Fruit fly (Drosophila melanogaster): ENCODE results near the gene CG4459.
A peak's percentile ranks its signal among the peaks of the same experiment; 100 is the strongest.

Gene CG4459

DNA sequence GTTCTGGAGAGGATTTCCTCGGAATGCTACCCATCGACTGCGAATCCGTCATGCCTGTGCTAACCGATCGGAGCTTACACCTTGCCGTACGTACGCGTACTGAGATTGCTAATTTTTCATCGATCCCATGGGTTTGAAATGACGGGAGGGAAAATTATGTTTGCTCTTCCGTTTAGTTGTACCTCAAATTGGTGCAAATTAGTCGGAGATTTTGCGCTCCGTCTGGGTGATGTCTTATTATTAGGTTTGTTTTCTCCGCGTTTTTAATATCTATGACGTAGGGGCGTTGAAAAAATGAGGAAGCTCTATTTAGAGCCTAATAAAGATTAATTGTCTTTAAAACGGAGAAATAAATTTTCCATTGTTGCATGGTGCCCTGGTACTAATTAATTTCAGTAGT, at the start of gene CG4459:
CG4459 (minus strand) TSS at position 101 of the 400 bp plus-strand sequence.
- TF ChIP-seq noc (tag; optimal IDR thresholded peaks at IDR 0.05) = no peak

- no peak for TF ChIP-seq noc (tag; optimal IDR thresholded peaks at IDR 0.05)
Measured at dm6 chr3R:19972598-19972997, 44.2 kb upstream of the CG4459 start, which contains the start of gene CG31213. TSS of gene CG31213 (plus strand) at chr3R:19972898.

- TF ChIP-seq noc (tag; optimal IDR thresholded peaks at IDR 0.05) = no peak
Measured at dm6 chr3R:19968695-19969094, 40.3 kb upstream of the CG4459 start.

dm6 chr3R:19948143-19948542, 19.7 kb upstream of the CG4459 start, which contains the start of gene CG4783:
TSS of gene CG4783 (plus strand) at chr3R:19948443.
- no peak for TF ChIP-seq noc (tag; optimal IDR thresholded peaks at IDR 0.05)

DNA sequence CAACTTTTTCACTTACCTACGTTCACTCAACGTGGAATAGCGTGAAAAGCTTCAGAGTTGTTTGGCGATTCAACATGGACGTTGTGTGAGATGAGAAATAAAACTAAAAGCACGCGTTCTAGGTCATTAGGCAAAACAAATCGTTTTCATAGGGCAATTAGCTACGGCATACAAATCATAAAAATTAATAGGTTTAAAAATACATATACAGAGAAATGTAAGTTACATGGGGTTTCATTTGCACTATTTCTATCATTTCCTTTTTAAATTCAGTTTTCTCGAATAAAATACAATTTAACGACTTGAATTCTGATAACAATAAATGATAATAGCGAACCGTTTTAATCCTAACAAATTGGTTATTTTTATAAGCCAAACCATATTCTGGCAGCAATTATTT, 13.9 kb upstream of the CG4459 start, which contains the start of gene CG46042:
CG46042 (minus strand) TSS at position 101 of the 400 bp plus-strand sequence.
- no peak for TF ChIP-seq noc (tag; optimal IDR thresholded peaks at IDR 0.05)

DNA sequence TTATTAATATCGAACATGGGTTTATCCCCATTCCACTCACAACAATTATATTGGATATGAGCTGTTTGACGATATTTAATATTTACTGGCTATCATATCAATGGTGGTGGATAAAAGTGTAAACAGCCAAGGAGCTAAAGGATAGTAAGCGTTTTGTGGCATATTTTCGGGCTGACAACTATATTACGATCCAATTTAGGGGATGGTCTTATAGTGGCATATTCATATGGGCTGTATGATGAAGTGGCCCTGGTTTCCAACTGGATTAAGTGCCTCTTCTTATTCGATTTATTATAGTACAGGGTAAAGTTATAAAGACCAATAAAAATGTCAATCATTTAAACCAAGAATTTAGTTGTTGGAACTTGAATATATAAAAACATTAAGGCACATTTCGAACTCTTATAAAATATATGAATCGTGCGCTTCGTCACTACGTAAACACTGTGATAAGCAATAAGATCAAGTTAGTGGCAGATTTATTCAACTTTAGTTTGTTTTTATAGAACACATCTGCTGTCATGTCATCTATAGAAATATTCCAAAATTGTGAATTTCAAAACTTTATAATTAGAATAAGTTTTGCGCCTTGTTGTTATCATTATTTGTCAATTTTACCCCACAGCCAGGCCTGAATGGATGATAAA, 10.6 kb upstream of the CG4459 start:
- TF ChIP-seq noc (tag; optimal IDR thresholded peaks at IDR 0.05) = no peak

dm6 chr3R:19935777-19936125, 7.3 kb upstream of the CG4459 start:
- TF ChIP-seq noc (tag; optimal IDR thresholded peaks at IDR 0.05) = no peak

DNA sequence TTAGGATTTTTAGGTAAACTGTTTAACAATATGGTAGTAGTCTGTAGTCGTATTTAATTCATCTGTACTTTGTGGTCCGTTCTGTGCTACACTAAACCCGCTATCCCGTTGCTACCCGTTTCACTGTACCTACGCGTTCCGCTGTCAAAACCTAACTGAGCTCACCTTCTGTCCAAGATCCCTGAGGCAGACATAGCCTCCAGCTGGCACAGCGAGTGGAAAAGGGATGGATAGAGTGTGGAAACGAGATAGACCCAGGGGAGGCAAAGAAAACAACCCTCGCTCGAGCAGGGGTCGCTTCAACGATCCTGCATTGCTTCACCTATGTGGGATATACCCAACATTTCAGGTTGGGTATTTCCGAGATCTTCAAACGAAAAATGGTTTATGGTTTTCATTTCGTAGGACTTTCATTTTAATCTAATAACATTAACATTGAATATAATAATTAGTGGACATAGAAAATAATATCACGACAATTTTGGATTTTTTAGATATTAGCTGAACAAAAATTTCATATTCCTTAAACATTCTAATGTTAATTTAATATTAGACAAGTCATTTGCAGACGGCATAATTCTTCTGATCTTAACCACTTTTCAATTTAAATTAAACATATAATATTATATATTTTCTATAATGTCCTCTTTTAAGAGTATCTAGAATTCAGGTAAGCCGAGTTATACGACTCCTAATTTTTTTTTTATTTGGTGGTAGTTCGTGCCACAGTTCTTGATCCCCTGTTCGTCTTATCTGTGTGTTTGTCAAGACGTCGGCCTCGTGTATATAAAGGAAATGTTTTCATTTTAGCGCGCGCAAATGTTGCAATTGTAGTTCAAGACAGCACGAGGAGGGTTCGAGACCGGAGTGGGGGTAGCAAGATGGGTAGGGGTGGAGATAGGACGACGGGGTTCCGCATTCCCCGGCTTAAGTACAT, 6.7 kb upstream of the CG4459 start, which contains the start of gene mira:
mira (minus strand) TSS at position 281 of the 937 bp plus-strand sequence.
- TF ChIP-seq noc (tag; optimal IDR thresholded peaks at IDR 0.05) = no peak

- TF ChIP-seq noc (tag; optimal IDR thresholded peaks at IDR 0.05) = no peak
Measured at dm6 chr3R:19932169-19932568, 3.7 kb upstream of the CG4459 start.

dm6 chr3R:19930913-19931706, 2.7 kb upstream of the CG4459 start:
- TF ChIP-seq noc (tag; optimal IDR thresholded peaks at IDR 0.05) = no peak

DNA sequence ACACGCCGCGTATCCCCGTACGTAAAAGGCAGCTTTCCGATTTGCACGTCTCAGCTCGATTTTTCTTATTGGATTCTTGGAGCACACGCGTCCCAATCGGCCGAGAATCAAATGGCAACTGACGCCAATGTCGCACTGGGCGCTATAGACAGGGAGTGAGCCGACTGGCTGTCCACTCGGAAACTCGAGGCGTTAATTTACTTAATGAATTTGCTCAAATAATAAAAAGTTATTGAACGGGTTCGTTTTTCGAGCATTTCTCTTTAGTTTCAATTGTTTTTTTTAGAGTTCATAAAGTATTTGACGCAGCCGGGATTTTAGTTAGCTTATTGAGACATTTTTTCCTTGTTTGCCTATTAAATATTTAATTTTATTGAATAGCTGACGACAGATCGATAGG, 3.2 kb downstream of the CG4459 start, which contains the start of gene CG4462:
CG4462 (minus strand) TSS at position 101 of the 400 bp plus-strand sequence.
- no peak for TF ChIP-seq noc (tag; optimal IDR thresholded peaks at IDR 0.05)

- peak; percentile 65 for TF ChIP-seq noc (tag; optimal IDR thresholded peaks at IDR 0.05)
Measured at dm6 chr3R:19924331-19924730, 4.1 kb downstream of the CG4459 start.

dm6 chr3R:19918207-19918606, 10.2 kb downstream of the CG4459 start, which contains the start of gene CG4770:
TSS of gene CG4770 (plus strand) at chr3R:19918507.
- no peak for TF ChIP-seq noc (tag; optimal IDR thresholded peaks at IDR 0.05)

- TF ChIP-seq noc (tag; optimal IDR thresholded peaks at IDR 0.05) = no peak
Measured at dm6 chr3R:19917739-19918138, 10.7 kb downstream of the CG4459 start, which contains the start of gene CG4465. TSS of gene CG4465 (minus strand) at chr3R:19917839.

- no peak for TF ChIP-seq noc (tag; optimal IDR thresholded peaks at IDR 0.05)
Measured at dm6 chr3R:19915312-19915711, 13.1 kb downstream of the CG4459 start, which contains the start of the genes Xport-A and Xport-B. TSS of gene Xport-A (minus strand) at chr3R:19915412. TSS of gene Xport-B (minus strand) at chr3R:19915412.

Data from whole organism, larva.